Fruit fly (Drosophila melanogaster) whole organism, embryonic: Measurements from ENCODE around the gene Gad1.
A peak's percentile ranks its signal among the peaks of the same experiment; 100 is the strongest.

Source experiments
- Ada2b ChIP-seq: fragments of 200-800 bp; sonication (Bioruptor generic); IDR thresholded peaks from 2 replicates; pipeline ENCODE4 v1.3.6; 2022; ENCODE audit warnings: missing biosample characterization, missing genetic modification characterization
- Atf3 ChIP-seq: fragments of 200-800 bp; sonication (Bioruptor generic); optimal IDR thresholded peaks from 3 replicates; lab custom pipeline; 2016; ENCODE audit warnings: missing biosample characterization, missing genetic modification characterization
- CG10209 ChIP-seq: fragments of 200-800 bp; sonication (Bioruptor generic); optimal IDR thresholded peaks from 3 replicates; lab custom pipeline; 2017; ENCODE audit warnings: missing biosample characterization, mild to moderate bottlenecking, missing genetic modification characterization, missing genetic modification reagents
- CG10274 ChIP-seq: fragments of 200-800 bp; sonication (Bioruptor generic); optimal IDR thresholded peaks from 3 replicates; lab custom pipeline; 2017; ENCODE audit warnings: missing biosample characterization, mild to moderate bottlenecking, missing genetic modification characterization
- CG10431 ChIP-seq: fragments of 200-800 bp; sonication (Bioruptor generic); optimal IDR thresholded peaks from 3 replicates; lab custom pipeline; 2018; ENCODE audit warnings: missing biosample characterization, mild to moderate bottlenecking, missing genetic modification characterization
- CG10565 ChIP-seq: fragments of 200-800 bp; sonication (Bioruptor generic); optimal IDR thresholded peaks from 3 replicates; lab custom pipeline; 2016; ENCODE audit warnings: missing biosample characterization, mild to moderate bottlenecking, missing genetic modification characterization
- CG10979 ChIP-seq: fragments of 200-800 bp; sonication (Bioruptor generic); optimal IDR thresholded peaks from 2 replicates; lab custom pipeline; 2018; ENCODE audit warnings: missing biosample characterization, mild to moderate bottlenecking, missing genetic modification characterization, moderate library complexity
- CG12391 ChIP-seq: fragments of 200-800 bp; sonication (Bioruptor generic); optimal IDR thresholded peaks from 3 replicates; lab custom pipeline; 2018; ENCODE audit warnings: missing biosample characterization, mild to moderate bottlenecking, missing genetic modification characterization, moderate library complexity
- CG14710 ChIP-seq: fragments of 200-800 bp; sonication (Bioruptor generic); optimal IDR thresholded peaks from 3 replicates; lab custom pipeline; 2019; ENCODE audit warnings: missing biosample characterization, mild to moderate bottlenecking, missing genetic modification characterization, moderate library complexity
- CG16813 ChIP-seq: fragments of 200-800 bp; sonication (Bioruptor generic); IDR thresholded peaks from 3 replicates; pipeline ENCODE4 v1.3.6; 2022; ENCODE audit warnings: missing biosample characterization, missing genetic modification characterization; ENCODE audit not compliant: partially characterized antibody
- CG1792 ChIP-seq: fragments of 200-800 bp; sonication (Bioruptor generic); optimal IDR thresholded peaks from 2 replicates; lab custom pipeline; 2016; ENCODE audit warnings: missing biosample characterization, missing genetic modification characterization
- CG18011 ChIP-seq: fragments of 200-800 bp; sonication (Bioruptor generic); optimal IDR thresholded peaks from 2 replicates; lab custom pipeline; 2017; ENCODE audit warnings: missing biosample characterization, missing genetic modification characterization, mild to moderate bottlenecking, moderate library complexity, missing genotype
- CG30431 ChIP-seq: fragments of 200-800 bp; sonication (Bioruptor generic); optimal IDR thresholded peaks from 2 replicates; lab custom pipeline; 2017; ENCODE audit warnings: missing biosample characterization, missing genetic modification characterization
- CG33557 ChIP-seq: fragments of 200-800 bp; sonication (Bioruptor generic); optimal IDR thresholded peaks from 2 replicates; lab custom pipeline; 2019; ENCODE audit warnings: missing biosample characterization, mild to moderate bottlenecking, missing genetic modification characterization, moderate library complexity
- CG3726 ChIP-seq: fragments of 200-800 bp; sonication (Bioruptor generic); IDR thresholded peaks from 3 replicates; pipeline ENCODE4, ENCODE4 v1.3.6; 2022; ENCODE audit warnings: missing biosample characterization, missing genetic modification characterization
- CG4282 ChIP-seq: fragments of 200-800 bp; sonication (Bioruptor generic); optimal IDR thresholded peaks from 2 replicates; lab custom pipeline; 2016; ENCODE audit warnings: missing biosample characterization, missing genetic modification characterization
- CG6765 ChIP-seq: fragments of 200-800 bp; sonication (Bioruptor generic); optimal IDR thresholded peaks from 3 replicates; lab custom pipeline; 2017; ENCODE audit warnings: missing biosample characterization, mild to moderate bottlenecking, missing genetic modification characterization
- CG8359 ChIP-seq: fragments of 200-800 bp; sonication (Bioruptor generic); optimal IDR thresholded peaks from 2 replicates; lab custom pipeline; 2017; ENCODE audit warnings: missing biosample characterization, mild to moderate bottlenecking, missing genetic modification characterization, borderline replicate concordance
- CG8924 ChIP-seq: fragments of 200-800 bp; optimal IDR thresholded peaks from 3 replicates; lab custom pipeline; 2019; ENCODE audit warnings: missing biosample characterization, mild to moderate bottlenecking, missing genetic modification characterization, moderate library complexity
- CG9609 ChIP-seq: fragments of 200-800 bp; sonication (Bioruptor generic); optimal IDR thresholded peaks from 3 replicates; lab custom pipeline; 2016; ENCODE audit warnings: missing biosample characterization, missing genetic modification characterization
- CHES-1-like ChIP-seq: fragments of 200-800 bp; sonication (Bioruptor generic); optimal IDR thresholded peaks from 2 replicates; lab custom pipeline; 2016; ENCODE audit warnings: missing biosample characterization, missing genetic modification characterization
- Dfd ChIP-seq, 2 experiments: fragments of >200 bp; optimal IDR thresholded peaks; 2 replicates each; lab custom pipeline; 2017; ENCODE audit warnings: missing biosample characterization in 2 of 2, missing genetic modification characterization in 2 of 2
- Dip3 ChIP-seq: fragments of 200-800 bp; sonication (Bioruptor generic); optimal IDR thresholded peaks from 3 replicates; lab custom pipeline; 2016; ENCODE audit warnings: missing biosample characterization, missing genetic modification characterization
- H2.0 ChIP-seq: fragments of 200-800 bp; sonication (Bioruptor generic); IDR thresholded peaks from 2 replicates; pipeline ENCODE4 v1.3.6; 2022; ENCODE audit warnings: missing biosample characterization, missing genetic modification characterization
- Kr ChIP-seq: fragments of 200-800 bp; sonication (Bioruptor generic); optimal IDR thresholded peaks from 2 replicates; lab custom pipeline; 2017; ENCODE audit warnings: missing biosample characterization, mild to moderate bottlenecking, missing genetic modification characterization
- MTF-1 ChIP-seq: fragments of 200-800 bp; sonication (Bioruptor generic); optimal IDR thresholded peaks from 2 replicates; lab custom pipeline; 2018; ENCODE audit warnings: missing biosample characterization, mild to moderate bottlenecking, missing genetic modification characterization, borderline replicate concordance
- Opbp ChIP-seq: fragments of 200-800 bp; sonication (Bioruptor generic); IDR thresholded peaks from 3 replicates; pipeline ENCODE4 v1.3.6; 2022; ENCODE audit warnings: missing biosample characterization, missing genetic modification characterization; ENCODE audit not compliant: partially characterized antibody
- Side ChIP-seq: fragments of 200-800 bp; sonication (Bioruptor generic); optimal IDR thresholded peaks from 2 replicates; lab custom pipeline; 2016; ENCODE audit warnings: missing biosample characterization, missing genetic modification characterization
- Sin3A ChIP-seq: fragments of >200 bp; optimal IDR thresholded peaks from 2 replicates; lab custom pipeline; 2018
- Trl ChIP-seq, 3 experiments: fragments of >200 bp in 2 of 3; fragments of 200-800 bp in 1 of 3; sonication (Bioruptor generic) in 1 of 3; optimal IDR thresholded peaks; 2 replicates in 1 of 3; 3 replicates in 2 of 3; lab custom pipeline; 2016 to 2017; ENCODE audit warnings: missing biosample characterization in 1 of 3, missing genetic modification characterization in 1 of 3
- Xbp1 ChIP-seq: fragments of 200-800 bp; sonication (Bioruptor generic); optimal IDR thresholded peaks from 3 replicates; lab custom pipeline; 2016; ENCODE audit warnings: missing biosample characterization, mild to moderate bottlenecking, missing genetic modification characterization
- ac ChIP-seq: fragments of 200-800 bp; sonication (Bioruptor generic); optimal IDR thresholded peaks from 3 replicates; lab custom pipeline; 2017; ENCODE audit warnings: missing biosample characterization, mild to moderate bottlenecking, missing genetic modification characterization
- aop ChIP-seq: fragments of 200-800 bp; sonication (Bioruptor generic); IDR thresholded peaks from 2 replicates; pipeline ENCODE4 v1.3.6; 2022; ENCODE audit warnings: missing biosample characterization, missing genetic modification characterization
- az2 ChIP-seq: fragments of 200-800 bp; sonication (Bioruptor generic); optimal IDR thresholded peaks from 3 replicates; lab custom pipeline; 2016; ENCODE audit warnings: missing biosample characterization, missing genetic modification characterization
- bcd ChIP-seq: fragments of 200-800 bp; sonication (Bioruptor generic); optimal IDR thresholded peaks from 2 replicates; lab custom pipeline; 2017; ENCODE audit warnings: missing biosample characterization, mild to moderate bottlenecking, missing genetic modification characterization
- bigmax ChIP-seq: fragments of 200-800 bp; sonication (Bioruptor generic); optimal IDR thresholded peaks from 2 replicates; lab custom pipeline; 2018; ENCODE audit warnings: missing biosample characterization, mild to moderate bottlenecking, missing genetic modification characterization
- bowl ChIP-seq: fragments of 200-800 bp; sonication (Bioruptor generic); IDR thresholded peaks from 2 replicates; pipeline ENCODE4 v1.3.6; 2022; ENCODE audit warnings: missing biosample characterization, missing genetic modification characterization
- dmrt11E ChIP-seq: fragments of 200-800 bp; sonication (Bioruptor generic); optimal IDR thresholded peaks from 3 replicates; lab custom pipeline; 2018; ENCODE audit warnings: missing biosample characterization, mild to moderate bottlenecking, missing genetic modification characterization, moderate library complexity
- jigr1 ChIP-seq: fragments of 200-800 bp; sonication (Bioruptor generic); IDR thresholded peaks from 3 replicates; pipeline ENCODE4 v1.3.6; 2022; ENCODE audit warnings: missing biosample characterization, missing genetic modification characterization
- lilli ChIP-seq: fragments of 200-800 bp; sonication (Bioruptor generic); optimal IDR thresholded peaks from 3 replicates; lab custom pipeline; 2016; ENCODE audit warnings: missing biosample characterization, missing genetic modification characterization
- mld ChIP-seq: fragments of 200-800 bp; sonication (Bioruptor generic); IDR thresholded peaks from 3 replicates; pipeline ENCODE4 v1.3.6; 2022; ENCODE audit warnings: missing biosample characterization, missing genetic modification characterization; ENCODE audit not compliant: partially characterized antibody
- nmo ChIP-seq: fragments of 200-800 bp; sonication (Bioruptor generic); optimal IDR thresholded peaks from 2 replicates; lab custom pipeline; 2018; ENCODE audit warnings: missing biosample characterization, mild to moderate bottlenecking, missing genetic modification characterization, moderate library complexity
- org-1 ChIP-seq: fragments of 200-800 bp; sonication (Bioruptor generic); optimal IDR thresholded peaks from 2 replicates; lab custom pipeline; 2017; ENCODE audit warnings: missing biosample characterization, missing genetic modification characterization
- sc ChIP-seq, 3 experiments: fragments of >200 bp in 2 of 3; fragments of 200-800 bp in 1 of 3; sonication (Bioruptor generic) in 1 of 3; optimal IDR thresholded peaks; 2 replicates in 2 of 3; 3 replicates in 1 of 3; lab custom pipeline; 2017; ENCODE audit warnings: mild to moderate bottlenecking in 1 of 3, missing biosample characterization in 1 of 3, missing genetic modification characterization in 1 of 3, missing genetic modification reagents in 1 of 3
- schlank ChIP-seq: fragments of 200-800 bp; sonication (Bioruptor generic); optimal IDR thresholded peaks from 2 replicates; lab custom pipeline; 2018; ENCODE audit warnings: missing biosample characterization, mild to moderate bottlenecking, missing genetic modification characterization
- so ChIP-seq: fragments of 200-800 bp; sonication (Bioruptor generic); IDR thresholded peaks from 3 replicates; pipeline ENCODE4 v1.3.6; 2022; ENCODE audit warnings: missing biosample characterization, missing genetic modification characterization
- sqz ChIP-seq: fragments of 200-800 bp; sonication (Bioruptor generic); optimal IDR thresholded peaks from 3 replicates; lab custom pipeline; 2018; ENCODE audit warnings: missing biosample characterization, mild to moderate bottlenecking, missing genetic modification characterization
- tgo ChIP-seq: fragments of 200-800 bp; sonication (Bioruptor generic); IDR thresholded peaks from 3 replicates; pipeline ENCODE4 v1.3.6; 2022; ENCODE audit warnings: missing biosample characterization, missing genetic modification characterization
- vfl ChIP-seq: fragments of 200-800 bp; sonication (Bioruptor generic); optimal IDR thresholded peaks from 2 replicates; lab custom pipeline; 2016; ENCODE audit warnings: missing biosample characterization, missing genetic modification characterization
- yki ChIP-seq: fragments of >200 bp; optimal IDR thresholded peaks from 3 replicates; lab custom pipeline; 2018

Gad1 gene

dm6 chr3L:4071561-4072049, 16.9 kb downstream of the Gad1 start, which contains the start of gene wit (continued):
- TF ChIP-seq mld (GFP tag; lab: Robert Waterston, UW) (no peak), CG6765 (GFP tag; lab: Kevin White, UChicago) (peak; percentile 59), dmrt11E (tag; lab: Kevin White, UChicago) (no peak), CG9609 (GFP tag; lab: Kevin White, UChicago) (no peak), Ada2b (GFP tag; lab: Robert Waterston, UW) (no peak), Side (peak; percentile 5), CG8924 (tag; lab: Kevin White, UChicago) (no peak), CG1792 (GFP tag; lab: Kevin White, UChicago) (no peak), CG10209 (GFP tag; lab: Kevin White, UChicago) (no peak), Dip3 (no peak), H2.0 (GFP tag; lab: Robert Waterston, UW) (no peak; the same call in 1 of the 2 replicates), CHES-1-like (GFP tag; lab: Kevin White, UChicago) (no peak), CG10979 (tag; lab: Kevin White, UChicago) (no peak), CG4282 (GFP tag; lab: Kevin White, UChicago) (no peak), org-1 (peak; percentile 31), Xbp1 (peak; percentile 42), CG8359 (GFP tag; lab: Kevin White, UChicago) (no peak), Opbp (peak; percentile 15; the same call in 1 of the 3 replicates), MTF-1 (no peak), Kr (GFP tag; lab: Kevin White, UChicago) (no peak), bcd (GFP tag; lab: Kevin White, UChicago) (no peak), jigr1 (no peak), CG30431 (no peak), tgo (GFP tag; lab: Robert Waterston, UW) (0 out of 3 replicates have a peak, but pooled peaks have one; percentile 19), CG18011 (no peak), CG12391 (tag; lab: Kevin White, UChicago) (no peak), az2 (GFP tag; lab: Kevin White, UChicago) (no peak), Trl (optimal IDR thresholded peaks at IDR 0.05; lab: Kevin White, UChicago) (peak; percentile 90 to 95), Trl (GFP tag; optimal IDR thresholded peaks at IDR 0.05; lab: Kevin White, UChicago) (peak; percentile 59), sqz (peak; percentile 53), bigmax (GFP tag; lab: Kevin White, UChicago) (no peak), bowl (no peak), schlank (no peak), lilli (peak; percentile 25), CG14710 (tag; lab: Kevin White, UChicago) (no peak), CG10274 (no peak), so (no peak; the same call in 2 of the 3 replicates), Sin3A (lab: Kevin White, UChicago) (no peak), vfl (no peak), aop (GFP tag; lab: Robert Waterston, UW) (no peak), nmo (no peak), Atf3 (no peak), Dfd (GFP tag; optimal IDR thresholded peaks at IDR 0.05; lab: Kevin White, UChicago) (no peak), CG3726 (GFP tag; lab: Robert Waterston, UW) (no peak), CG33557 (GFP tag; lab: Kevin White, UChicago) (no peak), ac (GFP tag; lab: Kevin White, UChicago) (no peak), CG16813 (GFP tag; lab: Robert Waterston, UW) (no peak), CG10565 (no peak), sc (optimal IDR thresholded peaks at IDR 0.05; lab: Kevin White, UChicago) (no peak), sc (GFP tag; optimal IDR thresholded peaks at IDR 0.05; lab: Kevin White, UChicago) (no peak), yki (peak; percentile 57), CG10431 (no peak)
